Worm (Caenorhabditis elegans): ENCODE measurements around the gene K02H11.9.
A peak's percentile ranks its signal among the peaks of the same experiment; 100 is the strongest.

Gene K02H11.9

ce11 chrV:1536979-1537378, at the start of gene K02H11.9:
Gene K02H11.9 (minus strand): TSS chrV:1537079.
- TF ChIP-seq ztf-11 (tag; optimal IDR thresholded peaks at IDR 0.05) (no peak), ceh-43 (GFP tag; optimal IDR thresholded peaks at IDR 0.05) (no peak), unc-39 (tag; optimal IDR thresholded peaks at IDR 0.05) (no peak), ces-1 (GFP tag; optimal IDR thresholded peaks at IDR 0.05) (no peak), sem-2 (GFP tag; optimal IDR thresholded peaks at IDR 0.05) (no peak), drap-1 (GFP tag; optimal IDR thresholded peaks at IDR 0.05) (no peak)

DNA sequence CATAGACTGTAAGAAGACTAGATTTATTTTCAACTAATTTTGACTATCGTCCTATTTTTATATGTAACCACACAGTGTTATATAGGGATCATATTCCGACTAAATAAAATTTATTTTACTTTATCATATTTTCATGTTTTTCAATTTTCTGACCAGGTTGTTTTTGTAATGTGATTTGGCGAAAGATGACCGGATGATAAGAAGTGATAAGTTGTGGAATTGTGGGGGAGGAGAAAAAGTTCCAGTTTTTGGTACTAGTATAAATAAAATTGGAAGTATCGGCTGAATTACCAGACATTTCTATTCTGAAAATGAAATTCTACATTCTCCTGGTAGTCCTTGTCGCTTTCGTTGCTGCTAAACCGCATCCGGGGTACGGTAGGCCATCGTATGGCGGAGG, 48.5 kb upstream of the K02H11.9 start, which contains the start of gene F16B4.7:
Gene F16B4.7, plus strand, starts transcription at position 301 of the 400 bp plus-strand sequence.
- no peak for TF ChIP-seq nhr-28 (tag; optimal IDR thresholded peaks at IDR 0.05)

ce11 chrV:1583242-1583641, 46.4 kb upstream of the K02H11.9 start:
- TF ChIP-seq elt-3 (tag; optimal IDR thresholded peaks at IDR 0.05) (no peak), cnd-1 (tag; optimal IDR thresholded peaks at IDR 0.05) (peak; percentile 18)

ce11 chrV:1579790-1580189, 42.9 kb upstream of the K02H11.9 start:
- TF ChIP-seq lin-13 (tag; optimal IDR thresholded peaks at IDR 0.05), result no peak
- no peak for TF ChIP-seq flh-1 (GFP tag; optimal IDR thresholded peaks at IDR 0.05)
- no peak for TF ChIP-seq elt-3 (tag; optimal IDR thresholded peaks at IDR 0.05)
- TF ChIP-seq elt-1 (tag; optimal IDR thresholded peaks at IDR 0.05; ENCODE audit: borderline replicate concordance, insufficient read depth), result no peak
- no peak for TF ChIP-seq blmp-1 (tag; optimal IDR thresholded peaks at IDR 0.05)
- no peak for TF ChIP-seq ceh-39 (tag; optimal IDR thresholded peaks at IDR 0.05)
- no peak for TF ChIP-seq snpc-4 (tag; optimal IDR thresholded peaks at IDR 0.05)
- no peak for TF ChIP-seq drap-1 (GFP tag; optimal IDR thresholded peaks at IDR 0.05)
- TF ChIP-seq cnd-1 (tag; optimal IDR thresholded peaks at IDR 0.05), result no peak
- no peak for TF ChIP-seq mls-2 (tag; optimal IDR thresholded peaks at IDR 0.05)
- no peak for TF ChIP-seq ztf-11 (tag; optimal IDR thresholded peaks at IDR 0.05)

DNA sequence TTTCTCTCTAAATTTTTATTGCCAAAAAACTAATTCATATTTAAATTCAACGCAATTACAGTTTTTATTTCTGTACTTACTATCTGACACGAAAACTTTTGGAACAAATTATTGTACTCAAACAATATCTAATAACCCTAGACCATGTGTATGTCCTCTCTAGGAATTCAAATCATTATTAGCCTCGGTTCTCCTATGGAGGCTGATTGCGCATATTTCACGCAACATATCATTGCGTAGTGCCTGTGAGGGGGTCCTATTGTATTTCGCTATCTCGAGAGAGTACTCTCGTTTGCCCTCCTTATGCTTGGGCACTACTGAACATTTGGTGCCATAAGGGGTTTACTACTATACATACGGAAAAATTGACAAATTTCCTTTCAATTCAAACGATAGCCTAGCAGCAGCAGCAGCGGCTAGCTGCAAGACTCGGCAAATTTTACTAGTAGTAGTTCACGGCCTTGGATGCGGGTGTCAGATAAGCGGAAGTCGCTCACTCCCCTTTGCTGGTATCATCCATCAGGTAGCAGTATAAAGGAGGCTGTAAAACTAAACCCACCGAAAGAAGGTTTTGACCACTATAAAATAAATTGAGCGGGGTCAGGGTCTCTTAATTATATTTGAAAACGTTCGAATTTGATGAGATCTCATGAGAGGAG, 41.8 kb upstream of the K02H11.9 start:
- TF ChIP-seq M03D4.4 (tag; optimal IDR thresholded peaks at IDR 0.05), result peak; percentile 23
- no peak for TF ChIP-seq blmp-1 (tag; optimal IDR thresholded peaks at IDR 0.05)
- peak; percentile 87 for TF ChIP-seq zip-8 (tag; optimal IDR thresholded peaks at IDR 0.05)
- peak; percentile 65 for TF ChIP-seq ham-2 (GFP tag; optimal IDR thresholded peaks at IDR 0.05)
- TF ChIP-seq elt-3 (tag; optimal IDR thresholded peaks at IDR 0.05), result no peak
- peak; percentile 88 for TF ChIP-seq nhr-2 (tag; optimal IDR thresholded peaks at IDR 0.05)
- no peak for TF ChIP-seq bed-3 (GFP tag; optimal IDR thresholded peaks at IDR 0.05)
- peak; percentile 26 for TF ChIP-seq cnd-1 (tag; optimal IDR thresholded peaks at IDR 0.05)
- TF ChIP-seq ztf-11 (tag; optimal IDR thresholded peaks at IDR 0.05), result peak; percentile 34
- TF ChIP-seq drap-1 (GFP tag; optimal IDR thresholded peaks at IDR 0.05), result no peak

DNA sequence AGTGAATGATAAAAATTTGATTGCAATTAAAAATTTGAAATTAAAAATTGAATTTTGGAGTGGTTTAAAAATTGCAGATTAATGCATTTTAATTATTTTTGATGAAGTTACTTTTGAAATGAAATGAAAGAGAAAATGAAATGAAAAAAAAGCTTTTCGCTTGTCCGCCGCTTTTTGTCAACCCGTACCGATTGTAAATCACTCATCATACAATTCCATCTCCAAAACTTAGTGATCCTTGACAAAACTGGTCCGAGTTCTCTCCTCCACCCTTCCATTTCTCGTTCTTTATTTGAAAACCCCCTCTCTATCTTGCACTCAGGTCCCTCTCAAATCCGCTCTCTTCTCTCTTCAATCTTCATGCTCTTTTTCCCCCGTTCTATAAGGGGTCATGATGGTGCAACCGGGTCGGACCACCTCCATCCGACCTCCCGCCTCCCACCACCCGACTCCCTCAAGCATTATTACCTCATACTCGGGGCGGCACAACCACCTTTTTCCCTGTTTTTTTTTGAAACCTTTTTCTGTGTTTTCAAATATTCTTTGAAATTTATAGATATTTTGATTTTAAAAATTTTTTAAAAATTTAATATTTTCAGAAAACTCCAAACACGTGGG, 40.3 kb upstream of the K02H11.9 start:
- TF ChIP-seq lsy-2 (tag; optimal IDR thresholded peaks at IDR 0.05) (no peak), ces-1 (GFP tag; optimal IDR thresholded peaks at IDR 0.05) (no peak), nhr-12 (tag; optimal IDR thresholded peaks at IDR 0.05) (no peak), nhr-2 (tag; optimal IDR thresholded peaks at IDR 0.05) (peak; percentile 72), nhr-28 (tag; optimal IDR thresholded peaks at IDR 0.05) (no peak), ceh-83 (GFP tag; optimal IDR thresholded peaks at IDR 0.05) (peak; percentile 32), mab-5 (tag; optimal IDR thresholded peaks at IDR 0.05) (no peak), mls-2 (tag; optimal IDR thresholded peaks at IDR 0.05) (no peak), unc-120 (tag; optimal IDR thresholded peaks at IDR 0.05; ENCODE audit: poor library complexity, severe bottlenecking) (no peak), unc-39 (tag; optimal IDR thresholded peaks at IDR 0.05) (no peak), ceh-39 (tag; optimal IDR thresholded peaks at IDR 0.05) (no peak), ceh-43 (GFP tag; optimal IDR thresholded peaks at IDR 0.05) (peak; percentile 24), M03D4.4 (tag; optimal IDR thresholded peaks at IDR 0.05) (peak; percentile 49)

Measured in whole organism, mixed stage, embryonic.